Worm (Caenorhabditis elegans): ENCODE data around the gene srx-43.
A peak's percentile ranks its signal among the peaks of the same experiment; 100 is the strongest.

The srx-43 gene

DNA sequence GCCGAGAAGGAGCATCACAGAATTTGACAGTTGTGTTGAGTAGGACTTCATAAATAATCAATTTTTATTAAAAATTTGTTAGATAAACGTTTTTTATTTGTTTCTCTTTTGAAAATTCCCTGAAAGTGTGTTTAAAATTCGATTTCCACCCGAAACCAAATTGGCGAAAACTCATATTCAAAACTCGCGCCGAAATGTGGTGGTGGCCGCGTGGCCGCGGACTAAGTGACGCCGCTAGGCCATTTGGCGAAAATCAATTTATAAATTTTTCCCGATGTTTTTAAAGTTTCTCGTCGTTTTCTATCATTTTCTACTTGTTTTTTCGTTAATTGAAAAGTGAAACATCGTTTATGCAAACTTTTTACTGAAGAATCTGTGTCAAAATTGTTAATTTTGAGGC lies 4.8 kb downstream of the srx-43 start (continued):
- TF ChIP-seq hlh-8 (tag; optimal IDR thresholded peaks at IDR 0.05) (peak; percentile 74), sox-4 (tag; optimal IDR thresholded peaks at IDR 0.05) (no peak), ceh-19 (GFP tag; optimal IDR thresholded peaks at IDR 0.05) (no peak), lim-6 (tag; optimal IDR thresholded peaks at IDR 0.05) (peak; percentile 57), dve-1 (tag; optimal IDR thresholded peaks at IDR 0.05) (no peak), gmeb-2 (tag; optimal IDR thresholded peaks at IDR 0.05) (peak; percentile 23), C38D4.7 (GFP tag; optimal IDR thresholded peaks at IDR 0.05) (no peak), sdc-2 (tag; optimal IDR thresholded peaks at IDR 0.05) (peak; percentile 47), ceh-48 (tag; optimal IDR thresholded peaks at IDR 0.05) (peak; percentile 29), eyg-1 (tag; optimal IDR thresholded peaks at IDR 0.05) (no peak), ref-2 (tag; optimal IDR thresholded peaks at IDR 0.05) (peak; percentile 53), rnt-1 (tag; optimal IDR thresholded peaks at IDR 0.05) (peak; percentile 28), fax-1 (tag; optimal IDR thresholded peaks at IDR 0.05) (peak; percentile 43), zip-5 (tag; optimal IDR thresholded peaks at IDR 0.05) (peak; percentile 68), ama-1 (optimal IDR thresholded peaks at IDR 0.05) (no peak), ceh-6 (GFP tag; optimal IDR thresholded peaks at IDR 0.05) (no peak), fkh-10 (GFP tag; optimal IDR thresholded peaks at IDR 0.05) (no peak), ceh-2 (tag; optimal IDR thresholded peaks at IDR 0.05) (peak; percentile 90), T23F11.4 (GFP tag; optimal IDR thresholded peaks at IDR 0.05) (no peak), unc-86 (tag; optimal IDR thresholded peaks at IDR 0.05) (no peak), ceh-31 (tag; optimal IDR thresholded peaks at IDR 0.05) (peak; percentile 93)

DNA sequence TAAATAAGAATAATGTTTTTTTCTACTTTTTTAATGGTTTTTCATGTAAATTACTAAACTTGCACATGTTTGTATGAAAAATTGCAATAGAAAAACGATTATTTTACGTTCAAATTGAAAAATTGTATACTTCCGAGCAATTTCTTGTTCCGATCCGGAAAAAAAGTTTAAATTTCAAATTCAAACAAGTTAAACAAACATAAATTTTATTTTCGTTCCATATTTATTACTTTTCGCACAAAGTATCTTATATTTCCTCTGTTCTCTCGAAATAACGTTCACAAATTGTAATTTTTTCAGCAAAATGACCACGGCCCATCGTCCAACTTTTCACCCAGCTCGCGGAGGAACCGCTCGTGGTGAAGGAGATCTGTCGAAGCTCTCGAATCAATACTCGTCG lies 5.3 kb downstream of the srx-43 start, which contains the start of gene cwc-15:
cwc-15 (plus strand) TSS at position 301 of the 400 bp plus-strand sequence.
- no peak for TF ChIP-seq ceh-30 (tag; optimal IDR thresholded peaks at IDR 0.05)
- no peak for TF ChIP-seq nhr-11 (tag; optimal IDR thresholded peaks at IDR 0.05)
- TF ChIP-seq dve-1 (tag; optimal IDR thresholded peaks at IDR 0.05) = no peak
- no peak for TF ChIP-seq elt-4 (tag; optimal IDR thresholded peaks at IDR 0.05)
- TF ChIP-seq hlh-6 (tag; optimal IDR thresholded peaks at IDR 0.05) = no peak
- TF ChIP-seq ceh-45 (GFP tag; IDR thresholded peaks at IDR 0.05) = no peak
- TF ChIP-seq C38D4.7 (GFP tag; optimal IDR thresholded peaks at IDR 0.05) = no peak
- no peak for TF ChIP-seq pha-2 (tag; optimal IDR thresholded peaks at IDR 0.05)
- TF ChIP-seq ztf-16 (tag; optimal IDR thresholded peaks at IDR 0.05) = no peak
- no peak for TF ChIP-seq ceh-19 (GFP tag; optimal IDR thresholded peaks at IDR 0.05)
- TF ChIP-seq ama-1 (optimal IDR thresholded peaks at IDR 0.05) = no peak
- TF ChIP-seq pha-4 (tag; optimal IDR thresholded peaks at IDR 0.05) = no peak
- TF ChIP-seq hlh-15 (tag; optimal IDR thresholded peaks at IDR 0.05) = no peak
- TF ChIP-seq ahr-1 (tag; optimal IDR thresholded peaks at IDR 0.05) = no peak
- TF ChIP-seq pat-9 (tag; optimal IDR thresholded peaks at IDR 0.05) = no peak
- no peak for TF ChIP-seq K09A11.1 (tag; optimal IDR thresholded peaks at IDR 0.05; ENCODE audit: insufficient read depth)

DNA sequence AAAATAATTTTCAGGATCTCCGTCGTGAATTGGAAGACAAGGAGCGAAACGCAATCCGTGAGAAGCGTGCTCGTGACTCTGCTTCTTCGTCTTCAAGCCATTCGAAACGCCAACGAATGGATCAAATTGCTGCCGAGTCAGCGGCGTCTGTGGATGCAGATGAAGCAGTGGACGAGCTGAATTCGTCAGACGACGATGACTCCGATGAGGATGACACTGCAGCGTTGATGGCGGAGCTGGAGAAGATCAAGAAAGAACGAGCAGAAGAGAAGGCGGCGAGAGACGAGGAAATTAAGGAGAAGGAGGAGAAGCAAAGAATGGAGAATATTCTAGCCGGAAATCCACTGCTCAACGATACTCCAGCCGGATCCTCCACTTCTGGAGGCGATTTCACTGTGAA lies 5.8 kb downstream of the srx-43 start:
- TF ChIP-seq hlh-30 (tag; optimal IDR thresholded peaks at IDR 0.05; ENCODE audit: insufficient read depth) (no peak), sox-4 (tag; optimal IDR thresholded peaks at IDR 0.05) (no peak), nhr-232 (tag; optimal IDR thresholded peaks at IDR 0.05) (no peak), eyg-1 (tag; optimal IDR thresholded peaks at IDR 0.05) (no peak), unc-3 (GFP tag; conservative IDR thresholded peaks at IDR 0.05) (no peak), unc-3 (tag; optimal IDR thresholded peaks at IDR 0.05) (no peak), syd-9 (tag; optimal IDR thresholded peaks at IDR 0.05) (no peak), C08G9.2 (tag; optimal IDR thresholded peaks at IDR 0.05) (no peak), lim-6 (tag; optimal IDR thresholded peaks at IDR 0.05) (no peak), fkh-10 (GFP tag; optimal IDR thresholded peaks at IDR 0.05) (no peak), hlh-8 (tag; optimal IDR thresholded peaks at IDR 0.05) (no peak), pros-1 (tag; optimal IDR thresholded peaks at IDR 0.05) (no peak), ceh-48 (tag; optimal IDR thresholded peaks at IDR 0.05) (no peak), ceh-24 (tag; optimal IDR thresholded peaks at IDR 0.05) (no peak), sdc-2 (tag; optimal IDR thresholded peaks at IDR 0.05) (no peak), unc-42 (tag; optimal IDR thresholded peaks at IDR 0.05) (no peak), nhr-11 (tag; optimal IDR thresholded peaks at IDR 0.05) (no peak), ceh-14 (tag; optimal IDR thresholded peaks at IDR 0.05) (no peak), pha-2 (tag; optimal IDR thresholded peaks at IDR 0.05) (no peak), odd-2 (tag; optimal IDR thresholded peaks at IDR 0.05) (no peak), ceh-45 (GFP tag; IDR thresholded peaks at IDR 0.05) (no peak)
